Worm (Caenorhabditis elegans): ENCODE results near the gene srj-21.

DNA sequence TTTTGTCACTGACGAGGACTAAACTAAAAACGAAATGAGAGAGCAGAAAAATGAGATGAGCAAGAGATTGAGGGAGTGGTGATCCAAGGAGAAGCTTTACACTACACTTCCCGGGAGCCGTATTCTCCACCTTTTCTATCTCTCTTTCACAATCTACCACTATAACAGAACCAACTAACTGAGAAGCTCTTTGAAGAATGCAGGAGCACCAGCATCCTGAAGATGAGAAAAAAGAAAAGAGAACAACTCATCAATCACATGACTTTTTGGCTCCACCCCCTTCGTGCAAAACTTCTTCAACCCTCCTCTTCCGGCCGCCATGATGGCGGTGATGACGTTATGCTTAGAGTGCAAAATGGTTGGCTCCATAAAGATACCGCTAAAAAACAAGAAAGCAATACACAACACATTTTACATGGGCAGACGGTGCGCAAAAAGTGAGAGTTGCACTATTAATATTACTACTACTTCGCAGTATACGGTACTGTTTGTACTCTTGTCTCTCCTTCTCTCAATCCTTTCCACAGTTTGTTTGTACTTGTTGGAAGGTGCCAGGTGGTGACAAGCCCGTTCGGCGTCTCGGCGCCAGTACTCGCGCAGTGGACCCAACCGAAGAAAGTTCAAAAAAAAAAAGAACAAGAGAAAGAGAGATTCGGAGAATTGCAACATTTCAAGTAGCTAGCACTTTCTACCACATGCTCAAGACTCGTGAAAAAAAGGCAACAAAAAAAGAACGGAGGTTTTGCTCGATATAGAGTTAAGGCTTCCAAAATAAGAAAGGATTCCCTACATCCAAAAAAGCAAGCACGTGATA lies 25.9 kb upstream of the srj-21 start:
- TF ChIP-seq ceh-22 (tag; optimal IDR thresholded peaks at IDR 0.05) (no peak), fkh-10 (GFP tag; optimal IDR thresholded peaks at IDR 0.05) (no peak)
